Fruit fly (Drosophila melanogaster): ENCODE measurements around the gene CG7011.

DNA sequence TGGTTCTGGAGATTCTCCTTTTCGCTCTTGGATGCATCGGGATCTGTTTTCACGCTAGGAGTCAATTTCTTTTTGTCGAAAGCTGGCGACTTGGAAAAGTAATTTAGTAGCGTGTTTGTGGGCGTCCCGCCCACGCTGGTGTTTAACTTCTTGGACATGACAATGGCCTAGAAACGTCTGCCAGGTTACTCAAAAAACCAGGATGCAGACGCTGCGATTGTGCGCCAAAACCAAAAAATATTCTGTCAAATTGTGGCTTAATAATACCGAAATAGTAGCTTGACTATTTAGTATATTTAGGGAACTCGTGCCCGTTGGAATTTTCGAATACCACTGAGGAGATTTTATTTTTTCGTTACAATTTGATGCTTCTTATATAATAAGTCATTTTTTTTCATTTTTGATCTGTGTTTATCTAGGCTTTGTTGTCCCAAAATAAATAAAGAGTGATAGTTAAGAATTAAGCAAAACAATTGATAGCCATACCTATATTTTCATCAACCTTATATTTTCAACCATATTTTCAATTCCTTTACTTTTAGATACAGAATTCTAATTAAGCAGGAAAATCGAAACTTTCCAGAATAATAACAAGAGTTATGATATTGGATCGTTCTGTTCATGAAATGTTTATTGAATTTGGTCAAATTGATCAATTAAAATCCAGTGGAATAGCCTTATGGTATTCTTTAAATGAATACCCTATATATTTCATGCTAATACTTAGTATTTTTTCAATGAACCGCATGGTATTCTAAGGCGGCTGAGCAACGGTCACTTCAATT, 4.9 kb downstream of the CG7011 start, which contains the start of the genes Msh6 and Prp31:
- TF ChIP-seq CG8478 (optimal IDR thresholded peaks at IDR 0.05), result no peak
- TF ChIP-seq CTCF (optimal IDR thresholded peaks at IDR 0.05), result no peak

Measured in S2 (cell line).